Worm (Caenorhabditis elegans) whole organism, L4 larva: ENCODE results near the gene btb-18.
"Not testable (repeated sequence)": the region's sequence is repeated elsewhere in the genome, so short reads cannot be mapped to it uniquely, and the experiment has no call there.

ENCODE experiments used
- aly-2 ChIP-seq: sonication (generic microtip); optimal IDR thresholded peaks from 2 replicates; lab custom pipeline; 2018; ENCODE audit warnings: missing biosample characterization, missing genetic modification characterization
- nhr-25 ChIP-seq: sonication (generic microtip); optimal IDR thresholded peaks from 2 replicates; lab custom pipeline; 2017; ENCODE audit warnings: missing genetic modification characterization, mild to moderate bottlenecking, missing compliant biosample characterization, antibody characterized with exemption, moderate library complexity, borderline replicate concordance; ENCODE audit not compliant: insufficient read depth
- nhr-76 ChIP-seq: fragments of 150-350 bp; optimal IDR thresholded peaks from 2 replicates; lab custom pipeline; 2014; ENCODE audit warnings: missing biosample characterization, missing genetic modification characterization
- pqm-1 ChIP-seq: sonication (generic microtip); optimal IDR thresholded peaks from 2 replicates; lab custom pipeline; 2017; ENCODE audit warnings: missing biosample characterization, missing genetic modification characterization
- sdz-12 ChIP-seq: fragments of 200-800 bp; sonication (Bioruptor generic); optimal IDR thresholded peaks from 2 replicates; lab custom pipeline; 2018; ENCODE audit warnings: mild to moderate bottlenecking, missing genetic modification characterization, missing compliant biosample characterization
- snpc-4 ChIP-seq: fragments of 150-350 bp; optimal IDR thresholded peaks from 2 replicates; lab custom pipeline; 2014; ENCODE audit warnings: missing biosample characterization, missing genetic modification characterization
- spr-1 ChIP-seq: sonication (generic microtip); optimal IDR thresholded peaks from 2 replicates; lab custom pipeline; 2016; ENCODE audit warnings: mild to moderate bottlenecking, missing genetic modification characterization, missing compliant biosample characterization

ce11 chrII:3290544-3290943 lies 7.5 kb upstream of the btb-18 start, which contains the start of gene F39E9.14:
- TF ChIP-seq aly-2 (tag; lab: Kevin White, UChicago); sdz-12 (GFP tag; lab: Kevin White, UChicago); snpc-4 (tag; lab: Kevin White, UChicago); nhr-25 (tag; lab: Kevin White, UChicago); spr-1 (tag; lab: Kevin White, UChicago); pqm-1 (tag; lab: Kevin White, UChicago); nhr-76 (tag; lab: Kevin White, UChicago): not testable (repeated sequence)
